Worm (Caenorhabditis elegans) whole organism, late embryonic: ENCODE results near the gene col-114.

Experiments used
- C08G9.2 ChIP-seq: sonication (generic microtip); optimal IDR thresholded peaks from 2 replicates; lab custom pipeline; 2016; ENCODE audit warnings: mild to moderate bottlenecking, missing genetic modification characterization, moderate library complexity, missing compliant biosample characterization
- C38D4.7 ChIP-seq: fragments of 200-800 bp; sonication (Bioruptor generic); optimal IDR thresholded peaks from 2 replicates; lab custom pipeline; 2018; ENCODE audit warnings: mild to moderate bottlenecking, missing genetic modification characterization, moderate library complexity, missing compliant biosample characterization
- F13H6.1 ChIP-seq: sonication (generic microtip); optimal IDR thresholded peaks from 2 replicates; lab custom pipeline; 2016; ENCODE audit warnings: missing genetic modification characterization, missing compliant biosample characterization
- K02D7.2 ChIP-seq: sonication (generic microtip); optimal IDR thresholded peaks from 2 replicates; lab custom pipeline; 2017; ENCODE audit warnings: mild to moderate bottlenecking, missing genetic modification characterization, missing compliant biosample characterization
- ama-1 ChIP-seq: fragments of 150-350 bp; optimal IDR thresholded peaks from 2 replicates; lab custom pipeline; 2014
- ceh-2 ChIP-seq: sonication (generic microtip); optimal IDR thresholded peaks from 2 replicates; lab custom pipeline; 2016; ENCODE audit warnings: missing genotype, missing genetic modification characterization, missing compliant biosample characterization
- ceh-24 ChIP-seq: sonication (generic microtip); optimal IDR thresholded peaks from 2 replicates; lab custom pipeline; 2016; ENCODE audit warnings: mild to moderate bottlenecking, missing genetic modification characterization, missing compliant biosample characterization
- ceh-30 ChIP-seq: fragments of 150-350 bp; optimal IDR thresholded peaks from 2 replicates; lab custom pipeline; 2014; ENCODE audit warnings: missing biosample characterization, missing genetic modification characterization
- ceh-31 ChIP-seq: sonication (generic microtip); optimal IDR thresholded peaks from 2 replicates; lab custom pipeline; 2016; ENCODE audit warnings: missing genetic modification characterization, missing compliant biosample characterization
- ceh-6 ChIP-seq: fragments of 200-800 bp; sonication (Bioruptor generic); optimal IDR thresholded peaks from 2 replicates; lab custom pipeline; 2018; ENCODE audit warnings: mild to moderate bottlenecking, missing genetic modification characterization, missing compliant biosample characterization
- che-1 ChIP-seq: sonication (generic microtip); optimal IDR thresholded peaks from 2 replicates; lab custom pipeline; 2016; ENCODE audit warnings: mild to moderate bottlenecking, missing genetic modification characterization, missing compliant biosample characterization
- dmd-4 ChIP-seq: sonication (generic microtip); optimal IDR thresholded peaks from 2 replicates; lab custom pipeline; 2016; ENCODE audit warnings: borderline replicate concordance, missing genetic modification characterization, missing compliant biosample characterization
- elt-4 ChIP-seq: sonication (generic microtip); optimal IDR thresholded peaks from 2 replicates; lab custom pipeline; 2016; ENCODE audit warnings: missing genetic modification characterization, missing compliant biosample characterization
- fax-1 ChIP-seq: sonication (generic microtip); optimal IDR thresholded peaks from 2 replicates; lab custom pipeline; 2016; ENCODE audit warnings: missing genotype, missing genetic modification characterization, missing compliant biosample characterization
- fkh-10 ChIP-seq: fragments of 150-350 bp; optimal IDR thresholded peaks from 2 replicates; lab custom pipeline; 2014; ENCODE audit warnings: missing biosample characterization, missing genetic modification reagents, missing genetic modification characterization
- fkh-6 ChIP-seq: sonication (generic microtip); optimal IDR thresholded peaks from 2 replicates; lab custom pipeline; 2016; ENCODE audit warnings: missing genetic modification characterization, missing compliant biosample characterization
- gmeb-2 ChIP-seq: sonication (generic microtip); optimal IDR thresholded peaks from 2 replicates; lab custom pipeline; 2016; ENCODE audit warnings: missing genetic modification characterization, inconsistent platforms, missing compliant biosample characterization
- lin-11 ChIP-seq: fragments of 200-800 bp; sonication (Bioruptor generic); optimal IDR thresholded peaks from 2 replicates; lab custom pipeline; 2018; ENCODE audit warnings: mild to moderate bottlenecking, missing genetic modification characterization, missing compliant biosample characterization
- madf-2 ChIP-seq: sonication (generic microtip); optimal IDR thresholded peaks from 2 replicates; lab custom pipeline; 2017; ENCODE audit warnings: missing genetic modification characterization, missing compliant biosample characterization
- nfya-1 ChIP-seq: sonication (generic microtip); optimal IDR thresholded peaks from 2 replicates; lab custom pipeline; 2017; ENCODE audit warnings: missing genetic modification characterization, mild to moderate bottlenecking, missing compliant biosample characterization, antibody characterized with exemption, moderate library complexity
- nhr-11 ChIP-seq: fragments of 150-350 bp; optimal IDR thresholded peaks from 2 replicates; lab custom pipeline; 2014; ENCODE audit warnings: missing biosample characterization, missing genetic modification characterization
- nhr-232 ChIP-seq: sonication (generic microtip); optimal IDR thresholded peaks from 2 replicates; lab custom pipeline; 2016; ENCODE audit warnings: missing genetic modification characterization, missing compliant biosample characterization
- npax-4 ChIP-seq: sonication (generic microtip); optimal IDR thresholded peaks from 2 replicates; lab custom pipeline; 2016; ENCODE audit warnings: missing genetic modification characterization, missing compliant biosample characterization
- pag-3 ChIP-seq: sonication (generic microtip); optimal IDR thresholded peaks from 2 replicates; lab custom pipeline; 2016; ENCODE audit warnings: missing compliant biosample characterization, missing genetic modification characterization, borderline replicate concordance
- pax-1 ChIP-seq: fragments of 150-350 bp; optimal IDR thresholded peaks from 2 replicates; lab custom pipeline; 2014; ENCODE audit warnings: missing biosample characterization, missing genetic modification characterization
- pha-2 ChIP-seq: sonication (generic microtip); optimal IDR thresholded peaks from 2 replicates; lab custom pipeline; 2017; ENCODE audit warnings: mild to moderate bottlenecking, missing genetic modification characterization, missing compliant biosample characterization
- pha-4 ChIP-seq: fragments of 150-350 bp; optimal IDR thresholded peaks from 2 replicates; lab custom pipeline; 2018; ENCODE audit warnings: missing biosample characterization, missing genetic modification reagents, missing genetic modification characterization
- pros-1 ChIP-seq: fragments of 150-350 bp; optimal IDR thresholded peaks from 2 replicates; lab custom pipeline; 2014; ENCODE audit warnings: missing biosample characterization, missing genetic modification reagents, missing genetic modification characterization
- ref-2 ChIP-seq: sonication (generic microtip); optimal IDR thresholded peaks from 2 replicates; lab custom pipeline; 2016; ENCODE audit warnings: missing genetic modification characterization, missing compliant biosample characterization
- rnt-1 ChIP-seq: sonication (generic microtip); optimal IDR thresholded peaks from 2 replicates; lab custom pipeline; 2016; ENCODE audit warnings: missing genetic modification characterization, missing compliant biosample characterization
- sdc-2 ChIP-seq: sonication (generic microtip); optimal IDR thresholded peaks from 2 replicates; lab custom pipeline; 2016; ENCODE audit warnings: missing genotype, missing genetic modification characterization, missing compliant biosample characterization
- sox-2 ChIP-seq: fragments of 200-800 bp; sonication (Bioruptor generic); IDR thresholded peaks from 2 replicates; pipeline ENCODE4 v1.3.6; 2022; ENCODE audit warnings: missing genetic modification reagents, missing genetic modification characterization, missing compliant biosample characterization
- sox-4 ChIP-seq: sonication (generic microtip); optimal IDR thresholded peaks from 2 replicates; lab custom pipeline; 2017; ENCODE audit warnings: mild to moderate bottlenecking, missing genetic modification characterization, inconsistent platforms, missing compliant biosample characterization
- syd-9 ChIP-seq: sonication (generic microtip); optimal IDR thresholded peaks from 2 replicates; lab custom pipeline; 2016; ENCODE audit warnings: mild to moderate bottlenecking, missing genetic modification characterization, moderate library complexity, missing compliant biosample characterization
- tbx-2 ChIP-seq: sonication (generic microtip); optimal IDR thresholded peaks from 2 replicates; lab custom pipeline; 2016; ENCODE audit warnings: missing genetic modification characterization, missing compliant biosample characterization
- ttx-3 ChIP-seq: sonication (generic microtip); optimal IDR thresholded peaks from 2 replicates; lab custom pipeline; 2016; ENCODE audit warnings: missing genetic modification reagents, missing genetic modification characterization, missing compliant biosample characterization
- unc-3 ChIP-seq, 2 experiments: fragments of 200-800 bp in 1 of 2; sonication (Bioruptor generic) in 1 of 2; sonication (generic microtip) in 1 of 2; conservative IDR thresholded peaks in 1 of 2; optimal IDR thresholded peaks in 1 of 2; 2 replicates each; pipeline versions ENCODE4 v1.3.6 to Lab custom; 2016 to 2022; ENCODE audit warnings: missing compliant biosample characterization in 2 of 2, missing genetic modification characterization in 2 of 2, missing genetic modification reagents in 1 of 2
- unc-42 ChIP-seq: sonication (generic microtip); optimal IDR thresholded peaks from 2 replicates; lab custom pipeline; 2016; ENCODE audit warnings: missing genotype, missing genetic modification characterization, missing compliant biosample characterization
- unc-55 ChIP-seq: sonication (generic microtip); optimal IDR thresholded peaks from 2 replicates; lab custom pipeline; 2017; ENCODE audit warnings: missing biosample characterization, missing genetic modification reagents, missing genetic modification characterization

Gene col-114

ce11 chrIV:7246553-7246952, at the start of gene col-114:
TSS of gene col-114 (minus strand) at chrIV:7246653.
- no peak for TF ChIP-seq nhr-11 (tag; lab: Kevin White, UChicago)
- TF ChIP-seq madf-2 (tag; lab: Kevin White, UChicago), result no peak
- TF ChIP-seq che-1 (tag; lab: Kevin White, UChicago), result no peak
- TF ChIP-seq C08G9.2 (tag; lab: Kevin White, UChicago), result no peak
- no peak for TF ChIP-seq pha-2 (tag; lab: Kevin White, UChicago)
- no peak for TF ChIP-seq elt-4 (tag; lab: Kevin White, UChicago)
- no peak for TF ChIP-seq pax-1 (tag; lab: Kevin White, UChicago)
- no peak for TF ChIP-seq pag-3 (tag; lab: Kevin White, UChicago)

- TF ChIP-seq dmd-4 (tag; lab: Kevin White, UChicago) (no peak), ceh-30 (tag; lab: Kevin White, UChicago) (no peak), gmeb-2 (tag; lab: Kevin White, UChicago) (no peak), pax-1 (tag; lab: Kevin White, UChicago) (no peak), C08G9.2 (tag; lab: Kevin White, UChicago) (no peak), rnt-1 (no peak), ceh-24 (no peak), unc-3 (GFP tag; conservative IDR thresholded peaks at IDR 0.05; lab: Robert Waterston, UW) (no peak), unc-3 (tag; optimal IDR thresholded peaks at IDR 0.05; lab: Kevin White, UChicago) (no peak), F13H6.1 (tag; lab: Kevin White, UChicago) (no peak), pros-1 (tag; lab: Kevin White, UChicago) (no peak), nhr-232 (no peak)
- TF ChIP-seq, all 69 proteins: peak for 0
These were observed 47.7 kb upstream of the col-114 start, which contains the start of gene F42C5.5 for ce11 chrIV:7294121-7294520. TSS of gene F42C5.5 (minus strand) at chrIV:7294221.

ce11 chrIV:7291957-7292356, 45.5 kb upstream of the col-114 start, which contains the start of gene F42C5.4:
TSS of gene F42C5.4 (minus strand) at chrIV:7292127.
- no peak for TF ChIP-seq C38D4.7 (GFP tag; lab: Kevin White, UChicago)
- TF ChIP-seq ceh-31 (tag; lab: Kevin White, UChicago), result no peak
- no peak for TF ChIP-seq C08G9.2 (tag; lab: Kevin White, UChicago)
- no peak for TF ChIP-seq ttx-3 (tag; lab: Kevin White, UChicago)
- no peak for TF ChIP-seq che-1 (tag; lab: Kevin White, UChicago)
- no peak for TF ChIP-seq sdc-2
- no peak for TF ChIP-seq unc-55 (GFP tag; lab: Kevin White, UChicago)
- no peak for TF ChIP-seq pha-2 (tag; lab: Kevin White, UChicago)
- no peak for TF ChIP-seq sox-4 (tag; lab: Kevin White, UChicago)
- TF ChIP-seq pha-4 (tag; lab: Kevin White, UChicago), result no peak
- TF ChIP-seq ceh-30 (tag; lab: Kevin White, UChicago), result no peak
- no peak for TF ChIP-seq unc-3 (GFP tag; conservative IDR thresholded peaks at IDR 0.05; lab: Robert Waterston, UW)
- TF ChIP-seq unc-3 (tag; optimal IDR thresholded peaks at IDR 0.05; lab: Kevin White, UChicago), result no peak
- no peak for TF ChIP-seq tbx-2 (tag; lab: Kevin White, UChicago)
- no peak for TF ChIP-seq ref-2 (tag; lab: Kevin White, UChicago)
- no peak for TF ChIP-seq ceh-2

- TF ChIP-seq fkh-6 (tag; lab: Kevin White, UChicago) (no peak), K02D7.2 (tag; lab: Kevin White, UChicago) (no peak), pag-3 (tag; lab: Kevin White, UChicago) (no peak), npax-4 (tag; lab: Kevin White, UChicago) (no peak), sox-2 (GFP tag; lab: Robert Waterston, UW) (no peak), fax-1 (tag; lab: Kevin White, UChicago) (no peak), ceh-6 (GFP tag; lab: Kevin White, UChicago) (no peak), pha-2 (tag; lab: Kevin White, UChicago) (no peak), ama-1 (lab: Kevin White, UChicago) (no peak), unc-42 (tag; lab: Kevin White, UChicago) (no peak), syd-9 (tag; lab: Kevin White, UChicago) (no peak), fkh-10 (no peak), nfya-1 (tag; lab: Kevin White, UChicago) (no peak), ceh-30 (tag; lab: Kevin White, UChicago) (no peak), unc-55 (GFP tag; lab: Kevin White, UChicago) (no peak), lin-11 (no peak), unc-3 (GFP tag; conservative IDR thresholded peaks at IDR 0.05; lab: Robert Waterston, UW) (no peak), unc-3 (tag; optimal IDR thresholded peaks at IDR 0.05; lab: Kevin White, UChicago) (no peak), tbx-2 (tag; lab: Kevin White, UChicago) (no peak)
- TF ChIP-seq, all 69 proteins: peak for 0
These were observed 44.6 kb upstream of the col-114 start for ce11 chrIV:7291066-7291465.
